Worm (Caenorhabditis elegans) whole organism, L4 larva: Measurements from ENCODE around the gene F22H10.11.
A peak's percentile ranks its signal among the peaks of the same experiment; 100 is the strongest.

Experiments
- R02D3.7 ChIP-seq: fragments of 150-350 bp; sonication (generic microtip); optimal IDR thresholded peaks from 3 replicates; lab custom pipeline; 2014; ENCODE audit warnings: missing biosample characterization, missing genetic modification characterization
- T20F7.1 ChIP-seq: fragments of 200-800 bp; sonication (Bioruptor generic); optimal IDR thresholded peaks from 2 replicates; lab custom pipeline; 2018; ENCODE audit warnings: mild to moderate bottlenecking, missing genetic modification characterization, missing compliant biosample characterization
- aha-1 ChIP-seq: fragments of 150-350 bp; peaks from one replicate; lab custom pipeline; 2014; ENCODE audit warnings: missing biosample characterization, missing genetic modification characterization
- aly-2 ChIP-seq: sonication (generic microtip); optimal IDR thresholded peaks from 2 replicates; lab custom pipeline; 2018; ENCODE audit warnings: missing biosample characterization, missing genetic modification characterization
- daf-16 ChIP-seq, 3 experiments: sonication (generic microtip); optimal IDR thresholded peaks; 2 replicates each; lab custom pipeline; 2016 to 2017; ENCODE audit warnings: missing genetic modification characterization in 3 of 3, missing genetic modification reagents in 3 of 3, mild to moderate bottlenecking in 2 of 3, missing compliant biosample characterization in 2 of 3, missing biosample characterization in 1 of 3, moderate library complexity in 1 of 3
- dmd-6 ChIP-seq: fragments of 200-800 bp; sonication (Bioruptor generic); IDR thresholded peaks from 2 replicates; pipeline ENCODE4 v1.3.6; 2022; ENCODE audit warnings: missing genetic modification reagents, missing genetic modification characterization, missing compliant biosample characterization
- dve-1 ChIP-seq: sonication (generic microtip); optimal IDR thresholded peaks from 2 replicates; lab custom pipeline; 2017; ENCODE audit warnings: antibody characterized with exemption, mild to moderate bottlenecking, missing genetic modification characterization, missing compliant biosample characterization; ENCODE audit not compliant: insufficient read depth
- egl-43 ChIP-seq: fragments of 200-800 bp; sonication (Bioruptor generic); IDR thresholded peaks from 2 replicates; pipeline ENCODE4 v1.3.6; 2022; ENCODE audit warnings: missing genetic modification reagents, missing genetic modification characterization, missing compliant biosample characterization
- hlh-11 ChIP-seq: fragments of 200-800 bp; sonication (Bioruptor generic); optimal IDR thresholded peaks from 2 replicates; lab custom pipeline; 2018; ENCODE audit warnings: mild to moderate bottlenecking, missing genetic modification characterization, missing compliant biosample characterization
- lim-7 ChIP-seq: fragments of 200-800 bp; sonication (Bioruptor generic); IDR thresholded peaks from 2 replicates; pipeline ENCODE4 v1.3.6; 2022; ENCODE audit warnings: missing genetic modification characterization, missing compliant biosample characterization
- lir-3 ChIP-seq: sonication (generic microtip); optimal IDR thresholded peaks from 2 replicates; lab custom pipeline; 2016; ENCODE audit warnings: mild to moderate bottlenecking, missing genetic modification characterization, missing compliant biosample characterization
- nhr-28 ChIP-seq: fragments of 150-350 bp; optimal IDR thresholded peaks from 2 replicates; lab custom pipeline; 2014; ENCODE audit warnings: missing biosample characterization, missing genetic modification characterization
- nhr-42 ChIP-seq: fragments of 200-800 bp; sonication (Bioruptor generic); IDR thresholded peaks from 2 replicates; pipeline ENCODE4 v1.3.6; 2022; ENCODE audit warnings: missing genetic modification characterization, missing compliant biosample characterization
- nhr-48 ChIP-seq: sonication (generic microtip); optimal IDR thresholded peaks from 2 replicates; lab custom pipeline; 2016; ENCODE audit warnings: mild to moderate bottlenecking, missing genetic modification characterization, missing compliant biosample characterization
- pqm-1 ChIP-seq: sonication (generic microtip); optimal IDR thresholded peaks from 2 replicates; lab custom pipeline; 2017; ENCODE audit warnings: missing biosample characterization, missing genetic modification characterization
- set-16 ChIP-seq: fragments of 200-800 bp; sonication (Bioruptor generic); IDR thresholded peaks from 2 replicates; pipeline ENCODE4 v1.3.6; 2022; ENCODE audit warnings: missing genetic modification reagents, missing genetic modification characterization, missing compliant biosample characterization
- skn-1 ChIP-seq: fragments of 150-350 bp; optimal IDR thresholded peaks from 2 replicates; lab custom pipeline; 2014; ENCODE audit warnings: missing biosample characterization, missing genetic modification characterization
- snpc-4 ChIP-seq: fragments of 150-350 bp; optimal IDR thresholded peaks from 2 replicates; lab custom pipeline; 2014; ENCODE audit warnings: missing biosample characterization, missing genetic modification characterization
- unc-62 ChIP-seq, 3 experiments: fragments of 150-350 bp in 1 of 3; sonication (generic microtip); optimal IDR thresholded peaks in 2 of 3; peaks in 1 of 3; 1 replicate in 1 of 3; 2 replicates in 2 of 3; lab custom pipeline; 2014 to 2017; ENCODE audit warnings: missing biosample characterization in 3 of 3, missing genetic modification characterization in 3 of 3, missing genetic modification reagents in 3 of 3, missing genotype in 1 of 3
- vab-7 ChIP-seq: fragments of 200-800 bp; sonication (Bioruptor generic); IDR thresholded peaks from 2 replicates; pipeline ENCODE4 v1.3.6; 2022; ENCODE audit warnings: missing genetic modification reagents, missing genetic modification characterization, missing compliant biosample characterization
- zag-1 ChIP-seq: fragments of 150-350 bp; optimal IDR thresholded peaks from 2 replicates; lab custom pipeline; 2014; ENCODE audit warnings: missing biosample characterization, missing genetic modification characterization

Gene F22H10.11

ce11 chrX:16644889-16645288 lies 43.0 kb downstream of the F22H10.11 start:
- TF ChIP-seq pqm-1 (tag; lab: Kevin White, UChicago) (peak; percentile 60), nhr-42 (GFP tag; lab: Robert Waterston, UW) (no peak), dmd-6 (GFP tag; lab: Robert Waterston, UW) (peak; percentile 67), hlh-11 (tag; lab: Kevin White, UChicago) (peak; percentile 51), nhr-48 (tag; lab: Kevin White, UChicago) (peak; percentile 7), vab-7 (GFP tag; lab: Robert Waterston, UW) (no peak), dve-1 (tag; lab: Kevin White, UChicago) (peak; percentile 69), nhr-28 (tag; lab: Kevin White, UChicago) (peak; percentile 62), daf-16 (GFP tag; optimal IDR thresholded peaks at IDR 0.05; lab: Kevin White, UChicago) (no peak), daf-16 (tag; optimal IDR thresholded peaks at IDR 0.05; lab: Kevin White, UChicago) (peak; percentile 72), T20F7.1 (GFP tag; lab: Kevin White, UChicago) (no peak), snpc-4 (no peak), aly-2 (tag; lab: Kevin White, UChicago) (no peak), unc-62 (GFP tag; optimal IDR thresholded peaks at IDR 0.05 in 1 of 2; lab: Kevin White, UChicago) (peak in 1 of 2 experiments; percentile 33), unc-62 (tag; optimal IDR thresholded peaks at IDR 0.05; lab: Kevin White, UChicago) (no peak)

ce11 chrX:16643246-16643645 lies 44.6 kb downstream of the F22H10.11 start:
- TF ChIP-seq egl-43 (GFP tag; lab: Robert Waterston, UW) = peak; percentile 70; the same call in 1 of the 2 replicates
- no peak for TF ChIP-seq lir-3 (tag; lab: Kevin White, UChicago)
- peak; percentile 96 for TF ChIP-seq set-16 (GFP tag; lab: Robert Waterston, UW)
- 0 out of 2 replicates have a peak, but pooled peaks have one; percentile 48 for TF ChIP-seq lim-7 (GFP tag; lab: Robert Waterston, UW)
- TF ChIP-seq R02D3.7 (tag; lab: Kevin White, UChicago) = no peak

ce11 chrX:16641678-16642077 lies 46.2 kb downstream of the F22H10.11 start:
- TF ChIP-seq unc-62 (GFP tag; optimal IDR thresholded peaks at IDR 0.05 in 1 of 2; lab: Kevin White, UChicago) (peak in 1 of 2 experiments; percentile 25), unc-62 (tag; optimal IDR thresholded peaks at IDR 0.05; lab: Kevin White, UChicago) (no peak), zag-1 (tag; lab: Kevin White, UChicago) (no peak), aha-1 (peak; percentile 43), daf-16 (GFP tag; optimal IDR thresholded peaks at IDR 0.05; lab: Kevin White, UChicago) (peak in 1 of 2 experiments; percentile 52), daf-16 (tag; optimal IDR thresholded peaks at IDR 0.05; lab: Kevin White, UChicago) (no peak), skn-1 (tag; lab: Kevin White, UChicago) (no peak)
